Worm (Caenorhabditis elegans) whole organism, L4 larva: ENCODE results near the gene C11H1.7.

ENCODE experiments used
- aha-1 ChIP-seq: fragments of 150-350 bp; peaks from one replicate; lab custom pipeline; 2014; ENCODE audit warnings: missing biosample characterization, missing genetic modification characterization
- ceh-44 ChIP-seq: fragments of 200-800 bp; sonication (Bioruptor generic); IDR thresholded peaks from 2 replicates; pipeline ENCODE4 v1.3.6; 2022; ENCODE audit warnings: missing genetic modification reagents, missing genetic modification characterization, missing compliant biosample characterization
- ceh-62 ChIP-seq: sonication (generic microtip); optimal IDR thresholded peaks from 2 replicates; lab custom pipeline; 2017; ENCODE audit warnings: missing biosample characterization, missing genetic modification characterization
- ceh-82 ChIP-seq: sonication (generic microtip); optimal IDR thresholded peaks from 2 replicates; lab custom pipeline; 2017; ENCODE audit warnings: missing biosample characterization, missing genetic modification characterization
- nhr-6 ChIP-seq: fragments of 150-350 bp; optimal IDR thresholded peaks from 2 replicates; lab custom pipeline; 2014; ENCODE audit warnings: missing biosample characterization, missing genetic modification characterization
- rbr-2 ChIP-seq: sonication (generic microtip); optimal IDR thresholded peaks from 2 replicates; lab custom pipeline; 2016; ENCODE audit warnings: missing genotype, missing genetic modification characterization, missing compliant biosample characterization
- unc-62 ChIP-seq, 3 experiments: fragments of 150-350 bp in 1 of 3; sonication (generic microtip); optimal IDR thresholded peaks in 2 of 3; peaks in 1 of 3; 1 replicate in 1 of 3; 2 replicates in 2 of 3; lab custom pipeline; 2014 to 2017; ENCODE audit warnings: missing biosample characterization in 3 of 3, missing genetic modification characterization in 3 of 3, missing genetic modification reagents in 3 of 3, missing genotype in 1 of 3

Gene C11H1.7

ce11 chrX:14370314-14370713, 43.1 kb downstream of the C11H1.7 start, which contains the start of gene irk-3:
TSS of gene irk-3 (minus strand) at chrX:14370414.
- no peak for TF ChIP-seq ceh-62
- peak; percentile 23 for TF ChIP-seq aha-1 (tag; lab: Kevin White, UChicago)
- TF ChIP-seq, all 104 proteins: peak for 1

ce11 chrX:14377169-14377568, 50.0 kb downstream of the C11H1.7 start, which contains the start of gene Y60A9A.1:
TSS of gene Y60A9A.1 (minus strand) at chrX:14377269.
- no peak for TF ChIP-seq ceh-62
- no peak for TF ChIP-seq aha-1 (tag; lab: Kevin White, UChicago)
- no peak for TF ChIP-seq ceh-44 (GFP tag; lab: Robert Waterston, UW)
- no peak for TF ChIP-seq unc-62 (GFP tag; optimal IDR thresholded peaks at IDR 0.05 in 1 of 2; lab: Kevin White, UChicago)
- no peak for TF ChIP-seq unc-62 (tag; optimal IDR thresholded peaks at IDR 0.05; lab: Kevin White, UChicago)
- TF ChIP-seq ceh-82, result no peak
- TF ChIP-seq rbr-2, result no peak
- no peak for TF ChIP-seq nhr-6
